Worm (Caenorhabditis elegans) whole organism, L4/young adult: ENCODE data around the gene casy-1.

Experiments used
- W03F9.2 ChIP-seq: fragments of 150-350 bp; optimal IDR thresholded peaks from 2 replicates; lab custom pipeline; 2014; ENCODE audit warnings: missing biosample characterization, missing genetic modification characterization
- dao-5 ChIP-seq: sonication (generic microtip); optimal IDR thresholded peaks from 2 replicates; lab custom pipeline; 2016; ENCODE audit warnings: missing genotype, missing genetic modification characterization, moderate library complexity, missing compliant biosample characterization

DNA sequence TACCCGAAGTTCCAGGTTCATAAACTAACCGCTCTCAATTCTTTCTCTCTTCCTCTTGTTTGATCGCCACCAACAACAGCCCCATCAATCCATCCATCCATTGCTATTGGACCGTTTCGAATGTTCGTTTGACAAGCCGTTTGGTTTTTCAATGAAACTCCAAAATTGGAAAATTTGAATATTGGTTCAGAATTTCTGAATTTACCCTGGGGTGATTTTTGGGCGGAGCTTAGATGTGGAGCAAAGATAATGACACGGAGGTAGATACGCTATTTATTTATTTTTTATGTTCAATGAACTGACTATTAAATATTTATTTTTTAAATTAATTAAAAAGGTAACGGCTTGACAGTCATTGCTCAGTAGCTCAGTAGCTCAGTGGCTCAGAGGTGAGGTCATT is 12.2 kb downstream of the casy-1 start, which contains the start of gene B0034.2:
- no peak for TF ChIP-seq dao-5 (tag; lab: Kevin White, UChicago)
- TF ChIP-seq W03F9.2 (tag; lab: Kevin White, UChicago): no peak
